Fruit fly (Drosophila melanogaster) whole organism, embryonic: ENCODE data around the gene CG33986.

Experiments
- Antp ChIP-seq: fragments of 200-800 bp; sonication (Bioruptor generic); optimal IDR thresholded peaks from 3 replicates; lab custom pipeline; 2016; ENCODE audit warnings: missing biosample characterization, missing genetic modification characterization
- CG10274 ChIP-seq: fragments of 200-800 bp; sonication (Bioruptor generic); optimal IDR thresholded peaks from 3 replicates; lab custom pipeline; 2017; ENCODE audit warnings: missing biosample characterization, mild to moderate bottlenecking, missing genetic modification characterization
- CG10565 ChIP-seq: fragments of 200-800 bp; sonication (Bioruptor generic); optimal IDR thresholded peaks from 3 replicates; lab custom pipeline; 2016; ENCODE audit warnings: missing biosample characterization, mild to moderate bottlenecking, missing genetic modification characterization
- CG11456 ChIP-seq: fragments of 200-800 bp; sonication (Bioruptor generic); IDR thresholded peaks from 3 replicates; pipeline ENCODE4 v1.3.6; 2022; ENCODE audit warnings: missing biosample characterization, missing genetic modification characterization
- CG13424 ChIP-seq: fragments of 200-800 bp; sonication (Bioruptor generic); optimal IDR thresholded peaks from 2 replicates; lab custom pipeline; 2019; ENCODE audit warnings: missing biosample characterization, mild to moderate bottlenecking, missing genetic modification characterization, moderate library complexity
- CG14860 ChIP-seq: fragments of 200-800 bp; sonication (Bioruptor generic); IDR thresholded peaks from 3 replicates; pipeline ENCODE4 v1.3.6; 2022; ENCODE audit warnings: missing biosample characterization, missing genetic modification characterization; ENCODE audit not compliant: partially characterized antibody
- CG15073 ChIP-seq: fragments of 200-800 bp; sonication (Bioruptor generic); optimal IDR thresholded peaks from 2 replicates; lab custom pipeline; 2016; ENCODE audit warnings: missing biosample characterization, missing genetic modification characterization
- CG1602 ChIP-seq: fragments of 200-800 bp; sonication (Bioruptor generic); optimal IDR thresholded peaks from 3 replicates; lab custom pipeline; 2016; ENCODE audit warnings: missing biosample characterization, missing genetic modification characterization
- CG17186 ChIP-seq: fragments of 200-800 bp; sonication (Bioruptor generic); optimal IDR thresholded peaks from 3 replicates; lab custom pipeline; 2017; ENCODE audit warnings: missing biosample characterization, missing genetic modification reagents, missing genetic modification characterization
- CG17829 ChIP-seq: fragments of 200-800 bp; optimal IDR thresholded peaks from 2 replicates; lab custom pipeline; 2019; ENCODE audit warnings: missing biosample characterization, mild to moderate bottlenecking, missing genetic modification characterization, moderate library complexity
- CG2712 ChIP-seq: fragments of 200-800 bp; optimal IDR thresholded peaks from 3 replicates; lab custom pipeline; 2019; ENCODE audit warnings: missing biosample characterization, mild to moderate bottlenecking, missing genetic modification characterization, moderate library complexity
- CG30431 ChIP-seq: fragments of 200-800 bp; sonication (Bioruptor generic); optimal IDR thresholded peaks from 2 replicates; lab custom pipeline; 2017; ENCODE audit warnings: missing biosample characterization, missing genetic modification characterization
- CG3281 ChIP-seq: fragments of 200-800 bp; sonication (Bioruptor generic); optimal IDR thresholded peaks from 3 replicates; lab custom pipeline; 2017; ENCODE audit warnings: missing biosample characterization, mild to moderate bottlenecking, missing genetic modification characterization
- CG42726 ChIP-seq: fragments of 200-800 bp; sonication (Bioruptor generic); IDR thresholded peaks from 2 replicates; pipeline ENCODE4 v1.3.6; 2022; ENCODE audit warnings: missing biosample characterization, missing genetic modification characterization; ENCODE audit not compliant: partially characterized antibody
- CG4282 ChIP-seq: fragments of 200-800 bp; sonication (Bioruptor generic); optimal IDR thresholded peaks from 2 replicates; lab custom pipeline; 2016; ENCODE audit warnings: missing biosample characterization, missing genetic modification characterization
- CG4360 ChIP-seq: fragments of 200-800 bp; sonication (Bioruptor generic); IDR thresholded peaks from 2 replicates; pipeline ENCODE4 v1.3.6; 2022; ENCODE audit warnings: missing biosample characterization, missing genetic modification characterization
- CG4820 ChIP-seq: fragments of 200-800 bp; sonication (Bioruptor generic); optimal IDR thresholded peaks from 3 replicates; lab custom pipeline; 2016; ENCODE audit warnings: missing biosample characterization, missing genetic modification characterization
- CG6854 ChIP-seq: fragments of 200-800 bp; sonication (Bioruptor generic); optimal IDR thresholded peaks from 3 replicates; lab custom pipeline; 2017; ENCODE audit warnings: missing biosample characterization, mild to moderate bottlenecking, missing genetic modification characterization
- CG8089 ChIP-seq: fragments of 200-800 bp; sonication (Bioruptor generic); optimal IDR thresholded peaks from 3 replicates; lab custom pipeline; 2016; ENCODE audit warnings: missing biosample characterization, missing genetic modification characterization
- CG8924 ChIP-seq: fragments of 200-800 bp; optimal IDR thresholded peaks from 3 replicates; lab custom pipeline; 2019; ENCODE audit warnings: missing biosample characterization, mild to moderate bottlenecking, missing genetic modification characterization, moderate library complexity
- Dp ChIP-seq: fragments of 200-800 bp; sonication (Bioruptor generic); optimal IDR thresholded peaks from 2 replicates; lab custom pipeline; 2018; ENCODE audit warnings: missing biosample characterization, mild to moderate bottlenecking, missing genetic modification characterization, moderate library complexity
- Dref ChIP-seq: fragments of 200-800 bp; sonication (Bioruptor generic); IDR thresholded peaks from 2 replicates; pipeline ENCODE4 v1.3.6; 2022; ENCODE audit warnings: missing biosample characterization, missing genetic modification characterization
- Gsc ChIP-seq: fragments of 200-800 bp; sonication (Bioruptor generic); IDR thresholded peaks from 2 replicates; pipeline ENCODE4 v1.3.6; 2022; ENCODE audit warnings: missing biosample characterization, missing genetic modification characterization
- Hand ChIP-seq: fragments of 200-800 bp; sonication (Bioruptor generic); optimal IDR thresholded peaks from 2 replicates; lab custom pipeline; 2017; ENCODE audit warnings: mild to moderate bottlenecking, missing biosample characterization, missing genetic modification reagents, missing genetic modification characterization
- Hr51 ChIP-seq, 2 experiments: fragments of 200-800 bp; sonication (Bioruptor generic); optimal IDR thresholded peaks; 2 replicates in 1 of 2; 3 replicates in 1 of 2; lab custom pipeline; 2016 to 2018; ENCODE audit warnings: missing biosample characterization in 2 of 2, missing genetic modification characterization in 2 of 2, mild to moderate bottlenecking in 1 of 2, moderate library complexity in 1 of 2
- Meics ChIP-seq: fragments of 200-800 bp; sonication (Bioruptor generic); optimal IDR thresholded peaks from 2 replicates; lab custom pipeline; 2017; ENCODE audit warnings: missing biosample characterization, mild to moderate bottlenecking, missing genetic modification characterization
- Nf-YB ChIP-seq: fragments of 200-800 bp; sonication (Bioruptor generic); optimal IDR thresholded peaks from 3 replicates; lab custom pipeline; 2019; ENCODE audit warnings: missing biosample characterization, mild to moderate bottlenecking, missing genetic modification characterization, moderate library complexity
- Rfx ChIP-seq: fragments of 200-800 bp; sonication (Bioruptor generic); IDR thresholded peaks from 2 replicates; pipeline ENCODE4 v1.3.6; 2022; ENCODE audit warnings: missing biosample characterization, missing genetic modification characterization
- Sry-δ ChIP-seq: fragments of 200-800 bp; sonication (Bioruptor generic); optimal IDR thresholded peaks from 2 replicates; lab custom pipeline; 2016; ENCODE audit warnings: missing biosample characterization, missing genetic modification characterization
- Trl ChIP-seq, 3 experiments: fragments of >200 bp in 2 of 3; fragments of 200-800 bp in 1 of 3; sonication (Bioruptor generic) in 1 of 3; optimal IDR thresholded peaks; 2 replicates in 1 of 3; 3 replicates in 2 of 3; lab custom pipeline; 2016 to 2017; ENCODE audit warnings: missing biosample characterization in 1 of 3, missing genetic modification characterization in 1 of 3
- cato ChIP-seq: fragments of 200-800 bp; sonication (Bioruptor generic); optimal IDR thresholded peaks from 2 replicates; lab custom pipeline; 2016; ENCODE audit warnings: missing biosample characterization, missing genetic modification characterization, borderline replicate concordance
- disco-r ChIP-seq: fragments of 200-800 bp; sonication (Bioruptor generic); optimal IDR thresholded peaks from 2 replicates; lab custom pipeline; 2016; ENCODE audit warnings: missing biosample characterization, missing genetic modification characterization
- dmrt11E ChIP-seq: fragments of 200-800 bp; sonication (Bioruptor generic); optimal IDR thresholded peaks from 3 replicates; lab custom pipeline; 2018; ENCODE audit warnings: missing biosample characterization, mild to moderate bottlenecking, missing genetic modification characterization, moderate library complexity
- emc ChIP-seq: fragments of 200-800 bp; sonication (Bioruptor generic); optimal IDR thresholded peaks from 2 replicates; lab custom pipeline; 2016; ENCODE audit warnings: missing biosample characterization, missing genetic modification characterization
- exex ChIP-seq: fragments of 200-800 bp; sonication (Bioruptor generic); optimal IDR thresholded peaks from 4 replicates; lab custom pipeline; 2018; ENCODE audit warnings: missing biosample characterization, mild to moderate bottlenecking, missing genetic modification characterization, moderate library complexity
- gem ChIP-seq: fragments of 200-800 bp; sonication (Bioruptor generic); optimal IDR thresholded peaks from 2 replicates; lab custom pipeline; 2019; ENCODE audit warnings: missing biosample characterization, mild to moderate bottlenecking, missing genetic modification characterization, moderate library complexity
- gt ChIP-seq: fragments of 200-800 bp; sonication (Bioruptor generic); IDR thresholded peaks from 2 replicates; pipeline ENCODE4 v1.3.6; 2022; ENCODE audit warnings: missing biosample characterization, missing genetic modification characterization
- luna ChIP-seq: fragments of 200-800 bp; sonication (Bioruptor generic); optimal IDR thresholded peaks from 2 replicates; lab custom pipeline; 2016; ENCODE audit warnings: missing biosample characterization, missing genetic modification characterization
- pb ChIP-seq: fragments of 200-800 bp; sonication (Bioruptor generic); optimal IDR thresholded peaks from 3 replicates; lab custom pipeline; 2016; ENCODE audit warnings: missing biosample characterization, missing genetic modification characterization
- peb ChIP-seq: fragments of 200-800 bp; sonication (Bioruptor generic); IDR thresholded peaks from 2 replicates; pipeline ENCODE4 v1.3.6; 2022; ENCODE audit warnings: missing biosample characterization, missing genetic modification characterization
- pho ChIP-seq: fragments of 200-800 bp; sonication (Bioruptor generic); optimal IDR thresholded peaks from 2 replicates; lab custom pipeline; 2016; ENCODE audit warnings: missing biosample characterization, missing genetic modification characterization
- ro ChIP-seq: fragments of 200-800 bp; sonication (Bioruptor generic); IDR thresholded peaks from 2 replicates; pipeline ENCODE4 v1.3.6; 2022; ENCODE audit warnings: missing biosample characterization, missing genetic modification characterization
- row ChIP-seq: fragments of 200-800 bp; sonication (Bioruptor generic); IDR thresholded peaks from 3 replicates; pipeline ENCODE4 v1.3.6; 2022; ENCODE audit warnings: missing biosample characterization, missing genetic modification characterization
- sens-2 ChIP-seq: fragments of 200-800 bp; sonication (Bioruptor generic); IDR thresholded peaks from 2 replicates; pipeline ENCODE4 v1.3.6; 2022; ENCODE audit warnings: missing biosample characterization, missing genetic modification characterization
- sr ChIP-seq: fragments of 200-800 bp; sonication (Bioruptor generic); IDR thresholded peaks from 3 replicates; pipeline ENCODE4 v1.3.6; 2022; ENCODE audit warnings: missing biosample characterization, missing genetic modification characterization
- tap ChIP-seq: fragments of 200-800 bp; optimal IDR thresholded peaks from 3 replicates; lab custom pipeline; 2019; ENCODE audit warnings: missing biosample characterization, mild to moderate bottlenecking, missing genetic modification characterization, moderate library complexity
- tgo ChIP-seq: fragments of 200-800 bp; sonication (Bioruptor generic); IDR thresholded peaks from 3 replicates; pipeline ENCODE4 v1.3.6; 2022; ENCODE audit warnings: missing biosample characterization, missing genetic modification characterization
- tna ChIP-seq: fragments of 200-800 bp; sonication (Bioruptor generic); IDR thresholded peaks from 2 replicates; pipeline ENCODE4 v1.3.6; 2022; ENCODE audit warnings: missing biosample characterization, missing genetic modification characterization; ENCODE audit not compliant: partially characterized antibody
- toy ChIP-seq: fragments of 200-800 bp; sonication (Bioruptor generic); IDR thresholded peaks from 2 replicates; pipeline ENCODE4 v1.3.6; 2022; ENCODE audit warnings: missing biosample characterization, missing genetic modification characterization
- wek ChIP-seq: fragments of 200-800 bp; sonication (Bioruptor generic); optimal IDR thresholded peaks from 3 replicates; lab custom pipeline; 2018; ENCODE audit warnings: missing biosample characterization, mild to moderate bottlenecking, missing genetic modification characterization, moderate library complexity

The CG33986 gene

dm6 chr3L:15508233-15508632 is 16.8 kb downstream of the CG33986 start, which contains the start of gene CG7841 (continued):
- TF ChIP-seq CG13424 (tag; lab: Kevin White, UChicago) (peak; percentile 99), Meics (GFP tag; lab: Kevin White, UChicago) (peak; percentile 98), gt (peak; percentile 66), pho (GFP tag; lab: Kevin White, UChicago) (peak; percentile 96), CG17186 (GFP tag; lab: Kevin White, UChicago) (peak; percentile 85), Hr51 (GFP tag; optimal IDR thresholded peaks at IDR 0.05; lab: Kevin White, UChicago) (peak; percentile 95 to 99), CG15073 (GFP tag; lab: Kevin White, UChicago) (peak; percentile 61), emc (peak; percentile 90), CG14860 (no peak), cato (GFP tag; lab: Kevin White, UChicago) (peak; percentile 93), Nf-YB (GFP tag; lab: Kevin White, UChicago) (peak; percentile 89), exex (tag; lab: Kevin White, UChicago) (peak; percentile 94), CG10565 (GFP tag; lab: Kevin White, UChicago) (peak; percentile 94), wek (GFP tag; lab: Kevin White, UChicago) (peak; percentile 95), Sry-δ (GFP tag; lab: Kevin White, UChicago) (peak; percentile 73), CG2712 (tag; lab: Kevin White, UChicago) (peak; percentile 99), CG42726 (GFP tag; lab: Robert Waterston, UW) (0 out of 2 replicates have a peak, but pooled peaks have one; percentile 4), pb (GFP tag; lab: Kevin White, UChicago) (peak; percentile 95), CG11456 (GFP tag; lab: Robert Waterston, UW) (no peak), CG10274 (GFP tag; lab: Kevin White, UChicago) (peak; percentile 91), gem (peak; percentile 99), Trl (optimal IDR thresholded peaks at IDR 0.05; lab: Kevin White, UChicago) (no peak), Trl (GFP tag; optimal IDR thresholded peaks at IDR 0.05; lab: Kevin White, UChicago) (peak; percentile 97), peb (GFP tag; lab: Robert Waterston, UW) (peak; percentile 79), disco-r (GFP tag; lab: Kevin White, UChicago) (peak; percentile 93), Gsc (GFP tag; lab: Robert Waterston, UW) (no peak), Dref (GFP tag; lab: Robert Waterston, UW) (0 out of 2 replicates have a peak, but pooled peaks have one; percentile 31), CG1602 (peak; percentile 93), CG4360 (GFP tag; lab: Robert Waterston, UW) (peak; percentile 74), CG8089 (GFP tag; lab: Kevin White, UChicago) (peak; percentile 96), Rfx (peak; percentile 98), toy (no peak; the same call in 1 of the 2 replicates), Antp (peak; percentile 95), CG8924 (tag; lab: Kevin White, UChicago) (peak; percentile 99), ro (no peak), tna (GFP tag; lab: Robert Waterston, UW) (no peak), sr (GFP tag; lab: Robert Waterston, UW) (peak; percentile 89; the same call in 2 of the 3 replicates), row (GFP tag; lab: Robert Waterston, UW) (peak; percentile 99), luna (GFP tag; lab: Kevin White, UChicago) (peak; percentile 84), CG30431 (GFP tag; lab: Kevin White, UChicago) (peak; percentile 92), tgo (peak; percentile 95), CG3281 (GFP tag; lab: Kevin White, UChicago) (peak; percentile 99), Dp (peak; percentile 87), CG4282 (peak; percentile 93), dmrt11E (tag; lab: Kevin White, UChicago) (peak; percentile 99), tap (tag; lab: Kevin White, UChicago) (peak; percentile 99), sens-2 (GFP tag; lab: Robert Waterston, UW) (peak; percentile 97), Hand (GFP tag; lab: Kevin White, UChicago) (peak; percentile 99), CG6854 (GFP tag; lab: Kevin White, UChicago) (peak; percentile 99), CG4820 (peak; percentile 100), CG17829 (tag; lab: Kevin White, UChicago) (peak; percentile 99)
